Fruit fly (Drosophila melanogaster) whole organism, embryonic: ENCODE data around the gene IntS10.

ENCODE experiments used
- ATbp ChIP-seq: fragments of 200-800 bp; sonication (Bioruptor generic); optimal IDR thresholded peaks from 2 replicates; lab custom pipeline; 2017; ENCODE audit warnings: missing biosample characterization, mild to moderate bottlenecking, missing genetic modification characterization, missing genetic modification reagents
- Aef1 ChIP-seq: fragments of 200-800 bp; sonication (Bioruptor generic); IDR thresholded peaks from 3 replicates; pipeline ENCODE4 v1.3.6; 2022; ENCODE audit warnings: missing biosample characterization, missing genetic modification characterization
- B-H2 ChIP-seq: fragments of 200-800 bp; sonication (Bioruptor generic); optimal IDR thresholded peaks from 2 replicates; lab custom pipeline; 2018; ENCODE audit warnings: missing biosample characterization, mild to moderate bottlenecking, missing genetic modification characterization
- Bdp1 ChIP-seq: fragments of 200-800 bp; sonication (Bioruptor generic); optimal IDR thresholded peaks from 3 replicates; lab custom pipeline; 2016; ENCODE audit warnings: missing biosample characterization, missing genetic modification characterization
- CG11093 ChIP-seq: fragments of 200-800 bp; sonication (Bioruptor generic); IDR thresholded peaks from 3 replicates; pipeline ENCODE4 v1.3.6; 2022; ENCODE audit warnings: missing biosample characterization, missing genetic modification characterization
- CG12071 ChIP-seq: fragments of 200-800 bp; sonication (Bioruptor generic); optimal IDR thresholded peaks from 3 replicates; lab custom pipeline; 2018; ENCODE audit warnings: missing biosample characterization, mild to moderate bottlenecking, missing genetic modification characterization
- CG12219 ChIP-seq: fragments of 200-800 bp; sonication (Bioruptor generic); optimal IDR thresholded peaks from 3 replicates; lab custom pipeline; 2018; ENCODE audit warnings: missing biosample characterization, mild to moderate bottlenecking, missing genetic modification characterization
- CG12236 ChIP-seq: fragments of 200-800 bp; sonication (Bioruptor generic); optimal IDR thresholded peaks from 2 replicates; lab custom pipeline; 2016; ENCODE audit warnings: missing biosample characterization, missing genetic modification characterization
- CG12769 ChIP-seq: fragments of 200-800 bp; sonication (Bioruptor generic); optimal IDR thresholded peaks from 2 replicates; lab custom pipeline; 2019; ENCODE audit warnings: missing biosample characterization, mild to moderate bottlenecking, missing genetic modification characterization, moderate library complexity
- CG15011 ChIP-seq: fragments of 200-800 bp; sonication (Bioruptor generic); optimal IDR thresholded peaks from 3 replicates; lab custom pipeline; 2018; ENCODE audit warnings: missing biosample characterization, mild to moderate bottlenecking, missing genetic modification characterization
- CG16813 ChIP-seq: fragments of 200-800 bp; sonication (Bioruptor generic); IDR thresholded peaks from 3 replicates; pipeline ENCODE4 v1.3.6; 2022; ENCODE audit warnings: missing biosample characterization, missing genetic modification characterization; ENCODE audit not compliant: partially characterized antibody
- CG2202 ChIP-seq: fragments of 200-800 bp; sonication (Bioruptor generic); optimal IDR thresholded peaks from 2 replicates; lab custom pipeline; 2018; ENCODE audit warnings: missing biosample characterization, mild to moderate bottlenecking, missing genetic modification characterization
- CG30403 ChIP-seq: fragments of 200-800 bp; sonication (Bioruptor generic); optimal IDR thresholded peaks from 3 replicates; lab custom pipeline; 2016; ENCODE audit warnings: missing biosample characterization, missing genetic modification characterization
- CG3407 ChIP-seq: fragments of 200-800 bp; sonication (Bioruptor generic); optimal IDR thresholded peaks from 2 replicates; lab custom pipeline; 2018; ENCODE audit warnings: missing biosample characterization, mild to moderate bottlenecking, missing genetic modification characterization
- CG6813 ChIP-seq: fragments of 200-800 bp; sonication (Bioruptor generic); optimal IDR thresholded peaks from 2 replicates; lab custom pipeline; 2017; ENCODE audit warnings: missing biosample characterization, missing genetic modification characterization, mild to moderate bottlenecking, moderate library complexity, missing genetic modification reagents
- CG7556 ChIP-seq: fragments of 200-800 bp; sonication (Bioruptor generic); optimal IDR thresholded peaks from 2 replicates; lab custom pipeline; 2017; ENCODE audit warnings: missing biosample characterization, mild to moderate bottlenecking, missing genetic modification characterization
- CG9215 ChIP-seq: fragments of 200-800 bp; sonication (Bioruptor generic); IDR thresholded peaks from 2 replicates; pipeline ENCODE4 v1.3.6; 2022; ENCODE audit warnings: missing biosample characterization, missing genetic modification characterization
- Dek ChIP-seq: fragments of 200-800 bp; sonication (Bioruptor generic); optimal IDR thresholded peaks from 3 replicates; lab custom pipeline; 2019; ENCODE audit warnings: missing biosample characterization, mild to moderate bottlenecking, missing genetic modification characterization, moderate library complexity
- Doc2 ChIP-seq: fragments of 200-800 bp; sonication (Bioruptor generic); IDR thresholded peaks from 2 replicates; pipeline ENCODE4 v1.3.6; 2022; ENCODE audit warnings: missing biosample characterization, missing genetic modification characterization
- Doc3 ChIP-seq: fragments of 200-800 bp; sonication (Bioruptor generic); IDR thresholded peaks from 3 replicates; pipeline ENCODE4 v1.3.6; 2022; ENCODE audit warnings: missing biosample characterization, missing genetic modification characterization; ENCODE audit not compliant: partially characterized antibody
- H2.0 ChIP-seq: fragments of 200-800 bp; sonication (Bioruptor generic); IDR thresholded peaks from 2 replicates; pipeline ENCODE4 v1.3.6; 2022; ENCODE audit warnings: missing biosample characterization, missing genetic modification characterization
- HHEX ChIP-seq: fragments of 200-800 bp; sonication (Bioruptor generic); optimal IDR thresholded peaks from 3 replicates; lab custom pipeline; 2017; ENCODE audit warnings: missing biosample characterization, mild to moderate bottlenecking, missing genetic modification characterization, missing genetic modification reagents
- NC2β ChIP-seq: fragments of 200-800 bp; sonication (Bioruptor generic); optimal IDR thresholded peaks from 2 replicates; lab custom pipeline; 2016; ENCODE audit warnings: missing biosample characterization, missing genetic modification characterization
- Poxn ChIP-seq: fragments of 200-800 bp; sonication (Bioruptor generic); IDR thresholded peaks from 2 replicates; pipeline ENCODE4 v1.3.6; 2022; ENCODE audit warnings: missing biosample characterization, missing genetic modification characterization
- Ptx1 ChIP-seq: fragments of 200-800 bp; sonication (Bioruptor generic); IDR thresholded peaks from 2 replicates; pipeline ENCODE4 v1.3.6; 2022; ENCODE audit warnings: missing biosample characterization, missing genetic modification characterization
- Vsx1 ChIP-seq: fragments of 200-800 bp; sonication (Bioruptor generic); optimal IDR thresholded peaks from 2 replicates; lab custom pipeline; 2017; ENCODE audit warnings: missing biosample characterization, mild to moderate bottlenecking, missing genetic modification characterization, missing genetic modification reagents
- amos ChIP-seq: fragments of 200-800 bp; sonication (Bioruptor generic); IDR thresholded peaks from 2 replicates; pipeline ENCODE4 v1.3.6; 2022; ENCODE audit warnings: missing biosample characterization, missing genetic modification characterization; ENCODE audit not compliant: partially characterized antibody
- az2 ChIP-seq: fragments of 200-800 bp; sonication (Bioruptor generic); optimal IDR thresholded peaks from 3 replicates; lab custom pipeline; 2016; ENCODE audit warnings: missing biosample characterization, missing genetic modification characterization
- bbx ChIP-seq: fragments of 200-800 bp; sonication (Bioruptor generic); IDR thresholded peaks from 2 replicates; pipeline ENCODE4 v1.3.6; 2022; ENCODE audit warnings: missing biosample characterization, missing genetic modification characterization; ENCODE audit not compliant: partially characterized antibody
- disco-r ChIP-seq: fragments of 200-800 bp; sonication (Bioruptor generic); optimal IDR thresholded peaks from 2 replicates; lab custom pipeline; 2016; ENCODE audit warnings: missing biosample characterization, missing genetic modification characterization
- dm ChIP-seq: fragments of 200-800 bp; sonication (Bioruptor generic); optimal IDR thresholded peaks from 3 replicates; lab custom pipeline; 2016; ENCODE audit warnings: missing biosample characterization, missing genetic modification characterization
- dmrt99B ChIP-seq: fragments of 200-800 bp; sonication (Bioruptor generic); optimal IDR thresholded peaks from 2 replicates; lab custom pipeline; 2018; ENCODE audit warnings: missing biosample characterization, mild to moderate bottlenecking, missing genetic modification characterization, moderate library complexity
- fd96Cb ChIP-seq: fragments of 200-800 bp; sonication (Bioruptor generic); optimal IDR thresholded peaks from 2 replicates; lab custom pipeline; 2018; ENCODE audit warnings: missing biosample characterization, mild to moderate bottlenecking, missing genetic modification characterization, moderate library complexity
- gsb-n ChIP-seq: fragments of 200-800 bp; sonication (Bioruptor generic); optimal IDR thresholded peaks from 3 replicates; lab custom pipeline; 2018; ENCODE audit warnings: missing biosample characterization, mild to moderate bottlenecking, missing genetic modification characterization
- hb ChIP-seq: fragments of 200-800 bp; sonication (Bioruptor generic); IDR thresholded peaks from 3 replicates; pipeline ENCODE4 v1.3.6; 2022; ENCODE audit warnings: missing biosample characterization, missing genetic modification characterization; ENCODE audit not compliant: partially characterized antibody
- her ChIP-seq: fragments of 200-800 bp; sonication (Bioruptor generic); optimal IDR thresholded peaks from 2 replicates; lab custom pipeline; 2016; ENCODE audit warnings: missing biosample characterization, missing genetic modification characterization
- lola ChIP-seq, 3 experiments: fragments of >200 bp in 2 of 3; fragments of 200-800 bp in 1 of 3; sonication (Bioruptor generic) in 1 of 3; optimal IDR thresholded peaks; 2 replicates each; lab custom pipeline; 2017 to 2019; ENCODE audit warnings: missing biosample characterization in 3 of 3, missing genetic modification characterization in 3 of 3, mild to moderate bottlenecking in 1 of 3, moderate library complexity in 1 of 3
- lov ChIP-seq, 2 experiments: fragments of 200-800 bp in 1 of 2; fragments of >200 bp in 1 of 2; sonication (Bioruptor generic) in 1 of 2; IDR thresholded peaks in 1 of 2; optimal IDR thresholded peaks in 1 of 2; 2 replicates in 1 of 2; 3 replicates in 1 of 2; pipeline versions ENCODE4 v1.3.6 to Lab custom; 2017 to 2022; ENCODE audit warnings: missing biosample characterization in 1 of 2, missing genetic modification characterization in 1 of 2
- phol ChIP-seq: fragments of 200-800 bp; sonication (Bioruptor generic); optimal IDR thresholded peaks from 3 replicates; lab custom pipeline; 2018; ENCODE audit warnings: missing biosample characterization, mild to moderate bottlenecking, missing genetic modification characterization, moderate library complexity
- row ChIP-seq: fragments of 200-800 bp; sonication (Bioruptor generic); IDR thresholded peaks from 3 replicates; pipeline ENCODE4 v1.3.6; 2022; ENCODE audit warnings: missing biosample characterization, missing genetic modification characterization
- shn ChIP-seq: fragments of 200-800 bp; sonication (Bioruptor generic); optimal IDR thresholded peaks from 3 replicates; lab custom pipeline; 2016; ENCODE audit warnings: missing biosample characterization, missing genetic modification characterization
- sim ChIP-seq: fragments of 200-800 bp; sonication (Bioruptor generic); IDR thresholded peaks from 2 replicates; pipeline ENCODE4 v1.3.6; 2022; ENCODE audit warnings: missing biosample characterization, missing genetic modification characterization
- slp2 ChIP-seq: fragments of 200-800 bp; sonication (Bioruptor generic); optimal IDR thresholded peaks from 2 replicates; lab custom pipeline; 2016; ENCODE audit warnings: missing biosample characterization, missing genetic modification characterization
- sob ChIP-seq: fragments of 200-800 bp; sonication (Bioruptor generic); IDR thresholded peaks from 2 replicates; pipeline ENCODE4 v1.3.6; 2022; ENCODE audit warnings: missing biosample characterization, missing genetic modification characterization
- sug ChIP-seq: fragments of 200-800 bp; optimal IDR thresholded peaks from 2 replicates; lab custom pipeline; 2019; ENCODE audit warnings: missing biosample characterization, mild to moderate bottlenecking, missing genetic modification characterization, moderate library complexity
- tx ChIP-seq: fragments of 200-800 bp; sonication (Bioruptor generic); optimal IDR thresholded peaks from 2 replicates; lab custom pipeline; 2016; ENCODE audit warnings: missing biosample characterization, missing genetic modification characterization
- vnd ChIP-seq: fragments of 200-800 bp; sonication (Bioruptor generic); IDR thresholded peaks from 3 replicates; pipeline ENCODE4 v1.3.6; 2022; ENCODE audit warnings: missing biosample characterization, missing genetic modification characterization; ENCODE audit not compliant: partially characterized antibody
- zen ChIP-seq: fragments of 200-800 bp; sonication (Bioruptor generic); optimal IDR thresholded peaks from 3 replicates; lab custom pipeline; 2018; ENCODE audit warnings: missing biosample characterization, mild to moderate bottlenecking, missing genetic modification characterization, moderate library complexity

The IntS10 gene

dm6 chr3L:3824790-3825484 is 18.4 kb downstream of the IntS10 start, which contains the start of gene Rdh (continued):
- TF ChIP-seq phol (tag; lab: Kevin White, UChicago) (peak; percentile 81), shn (no peak), HHEX (peak; percentile 84), Aef1 (peak; percentile 62), CG7556 (GFP tag; lab: Kevin White, UChicago) (peak; percentile 94), dmrt99B (tag; lab: Kevin White, UChicago) (peak; percentile 84), CG6813 (GFP tag; lab: Kevin White, UChicago) (peak; percentile 82), lov (optimal IDR thresholded peaks at IDR 0.05; lab: Kevin White, UChicago) (no peak), lov (GFP tag; IDR thresholded peaks at IDR 0.05; lab: Robert Waterston, UW) (no peak), her (GFP tag; lab: Kevin White, UChicago) (no peak), Dek (tag; lab: Kevin White, UChicago) (peak; percentile 84), lola (GFP tag; optimal IDR thresholded peaks at IDR 0.05; lab: Kevin White, UChicago) (peak in 1 of 3 experiments; percentile 68), bbx (GFP tag; lab: Robert Waterston, UW) (no peak), CG15011 (GFP tag; lab: Kevin White, UChicago) (peak; percentile 77), Doc3 (GFP tag; lab: Robert Waterston, UW) (peak; percentile 45; the same call in 1 of the 3 replicates), tx (GFP tag; lab: Kevin White, UChicago) (no peak), CG16813 (GFP tag; lab: Robert Waterston, UW) (no peak), dm (GFP tag; lab: Kevin White, UChicago) (no peak), CG3407 (GFP tag; lab: Kevin White, UChicago) (peak; percentile 56), CG12236 (no peak), sim (0 out of 2 replicates have a peak, but pooled peaks have one; percentile 50), CG9215 (peak; percentile 65; the same call in 1 of the 2 replicates), CG12071 (GFP tag; lab: Kevin White, UChicago) (peak; percentile 40), sob (peak; percentile 63), amos (GFP tag; lab: Robert Waterston, UW) (no peak), hb (no peak), CG30403 (GFP tag; lab: Kevin White, UChicago) (peak; percentile 83), CG2202 (tag; lab: Kevin White, UChicago) (peak; percentile 45), H2.0 (no peak), vnd (GFP tag; lab: Robert Waterston, UW) (no peak), NC2β (GFP tag; lab: Kevin White, UChicago) (no peak), Doc2 (peak; percentile 47; the same call in 1 of the 2 replicates), CG12769 (no peak), Ptx1 (peak; percentile 77), row (GFP tag; lab: Robert Waterston, UW) (peak; percentile 90), slp2 (no peak), Poxn (GFP tag; lab: Robert Waterston, UW) (peak; percentile 30; the same call in 1 of the 2 replicates), CG12219 (GFP tag; lab: Kevin White, UChicago) (peak; percentile 45), ATbp (peak; percentile 82), Vsx1 (GFP tag; lab: Kevin White, UChicago) (peak; percentile 66), Bdp1 (GFP tag; lab: Kevin White, UChicago) (no peak), disco-r (GFP tag; lab: Kevin White, UChicago) (no peak), B-H2 (GFP tag; lab: Kevin White, UChicago) (peak; percentile 81), az2 (GFP tag; lab: Kevin White, UChicago) (peak; percentile 65), zen (tag; lab: Kevin White, UChicago) (peak; percentile 61), sug (tag; lab: Kevin White, UChicago) (peak; percentile 84), gsb-n (tag; lab: Kevin White, UChicago) (peak; percentile 68), CG11093 (GFP tag; lab: Robert Waterston, UW) (peak; percentile 60; the same call in 1 of the 3 replicates), fd96Cb (tag; lab: Kevin White, UChicago) (peak; percentile 73)
